Worm (Caenorhabditis elegans): Measurements from ENCODE around the gene sri-18.

DNA sequence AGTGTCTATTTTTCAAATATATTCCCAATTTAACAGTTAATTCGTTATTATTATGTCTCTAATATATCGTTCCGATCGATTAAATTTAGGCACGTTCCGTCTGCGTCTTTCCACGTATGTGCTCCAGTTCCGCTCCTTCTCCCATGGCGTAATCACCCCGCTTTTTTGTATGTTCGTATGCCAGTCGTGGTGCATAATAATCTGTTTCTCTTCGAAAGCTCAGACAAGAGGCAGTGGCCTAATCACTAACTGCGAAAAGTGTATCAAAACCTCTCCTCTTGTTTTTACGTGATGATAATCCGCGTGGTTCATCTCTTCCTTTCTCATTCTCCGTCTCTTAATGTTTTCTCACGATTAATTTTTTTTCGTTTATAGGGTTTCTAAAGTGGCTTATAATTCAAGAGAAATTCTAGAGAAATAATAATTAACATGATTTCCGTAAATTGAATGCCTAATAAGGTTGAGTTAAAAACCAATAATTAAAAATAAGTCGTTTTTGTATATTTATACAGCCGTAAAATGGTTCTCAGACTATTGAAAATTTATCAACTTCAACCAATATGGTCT is 12.6 kb downstream of the sri-18 start:
- TF ChIP-seq F55B11.4 (tag; optimal IDR thresholded peaks at IDR 0.05; ENCODE audit: borderline replicate concordance, insufficient read depth) (no peak), B0035.1 (tag; optimal IDR thresholded peaks at IDR 0.05) (no peak), snpc-4 (GFP tag; optimal IDR thresholded peaks at IDR 0.05) (no peak), snpc-4 (tag; optimal IDR thresholded peaks at IDR 0.05) (no peak), ztf-25 (GFP tag; IDR thresholded peaks at IDR 0.05) (no peak), F57A8.1 (GFP tag; optimal IDR thresholded peaks at IDR 0.05) (no peak), B0019.2 (GFP tag; conservative IDR thresholded peaks at IDR 0.05) (no peak), F39B2.1 (GFP tag; IDR thresholded peaks at IDR 0.05) (no peak)
